Worm (Caenorhabditis elegans) whole organism, L4 larva: ENCODE data around the gene F53F4.11.

ENCODE experiments used
- F10B5.3 ChIP-seq: sonication (generic microtip); optimal IDR thresholded peaks from 2 replicates; lab custom pipeline; 2016; ENCODE audit warnings: mild to moderate bottlenecking, missing genetic modification characterization, missing compliant biosample characterization
- F26F4.8 ChIP-seq: fragments of 200-800 bp; sonication (Bioruptor generic); conservative IDR thresholded peaks from 2 replicates; pipeline ENCODE4 v1.3.6; 2022; ENCODE audit warnings: missing genetic modification characterization, missing compliant biosample characterization
- F44E2.7 ChIP-seq: fragments of 200-800 bp; sonication (Bioruptor generic); IDR thresholded peaks from 2 replicates; pipeline ENCODE4 v2.1.2; 2022; ENCODE audit warnings: missing genetic modification characterization, missing compliant biosample characterization
- F49E8.2 ChIP-seq: sonication (generic microtip); optimal IDR thresholded peaks from 2 replicates; lab custom pipeline; 2016; ENCODE audit warnings: missing compliant biosample characterization, mild to moderate bottlenecking, missing genetic modification characterization, borderline replicate concordance
- Y105C5A.15 ChIP-seq: fragments of 200-800 bp; sonication (Bioruptor generic); IDR thresholded peaks from 2 replicates; pipeline ENCODE4 v1.3.6; 2022; ENCODE audit warnings: missing genetic modification characterization, missing compliant biosample characterization
- Y48G9A.11 ChIP-seq: fragments of 200-800 bp; sonication (Bioruptor generic); IDR thresholded peaks from 2 replicates; pipeline ENCODE4 v1.3.6; 2022; ENCODE audit warnings: missing genetic modification reagents, missing genetic modification characterization, missing compliant biosample characterization
- ZK546.5 ChIP-seq, 2 experiments: sonication (generic microtip); optimal IDR thresholded peaks; 2 replicates each; lab custom pipeline; 2017; ENCODE audit warnings: missing biosample characterization in 2 of 2, missing genetic modification characterization in 2 of 2
- aha-1 ChIP-seq: fragments of 150-350 bp; peaks from one replicate; lab custom pipeline; 2014; ENCODE audit warnings: missing biosample characterization, missing genetic modification characterization
- ama-1 ChIP-seq: fragments of 150-350 bp; optimal IDR thresholded peaks from 2 replicates; lab custom pipeline; 2014; ENCODE audit warnings: inconsistent platforms, mixed read lengths
- attf-4 ChIP-seq: sonication (generic microtip); optimal IDR thresholded peaks from 3 replicates; lab custom pipeline; 2017; ENCODE audit warnings: missing biosample characterization, missing genetic modification characterization
- ctbp-1 ChIP-seq: fragments of 200-800 bp; sonication (Bioruptor generic); IDR thresholded peaks from 2 replicates; pipeline ENCODE4 v1.3.6; 2022; ENCODE audit warnings: missing genetic modification reagents, missing genetic modification characterization, missing compliant biosample characterization
- daf-16 ChIP-seq, 3 experiments: sonication (generic microtip); optimal IDR thresholded peaks; 2 replicates each; lab custom pipeline; 2016 to 2017; ENCODE audit warnings: missing genetic modification characterization in 3 of 3, missing genetic modification reagents in 3 of 3, mild to moderate bottlenecking in 2 of 3, missing compliant biosample characterization in 2 of 3, missing biosample characterization in 1 of 3, moderate library complexity in 1 of 3
- daf-8 ChIP-seq: fragments of 200-800 bp; sonication (Bioruptor generic); IDR thresholded peaks from 2 replicates; pipeline ENCODE4 v1.3.6; 2022; ENCODE audit warnings: missing genetic modification characterization, missing compliant biosample characterization
- dmd-8 ChIP-seq: fragments of 200-800 bp; sonication (Bioruptor generic); IDR thresholded peaks from 2 replicates; pipeline ENCODE4 v1.3.6; 2022; ENCODE audit warnings: missing genetic modification characterization, missing compliant biosample characterization
- dpl-1 ChIP-seq: fragments of 150-350 bp; optimal IDR thresholded peaks from 2 replicates; lab custom pipeline; 2014; ENCODE audit warnings: missing biosample characterization, missing genetic modification reagents, missing genetic modification characterization
- duxl-1 ChIP-seq: sonication (generic microtip); optimal IDR thresholded peaks from 2 replicates; lab custom pipeline; 2016; ENCODE audit warnings: mild to moderate bottlenecking, missing genetic modification characterization, moderate library complexity, missing compliant biosample characterization; ENCODE audit not compliant: poor library complexity
- egl-43 ChIP-seq: fragments of 200-800 bp; sonication (Bioruptor generic); IDR thresholded peaks from 2 replicates; pipeline ENCODE4 v1.3.6; 2022; ENCODE audit warnings: missing genetic modification reagents, missing genetic modification characterization, missing compliant biosample characterization
- fkh-10 ChIP-seq: fragments of 150-350 bp; optimal IDR thresholded peaks from 2 replicates; lab custom pipeline; 2014; ENCODE audit warnings: missing biosample characterization, missing genetic modification reagents, missing genetic modification characterization
- gei-8 ChIP-seq: fragments of 200-800 bp; sonication (Bioruptor generic); optimal IDR thresholded peaks from 2 replicates; lab custom pipeline; 2018; ENCODE audit warnings: mild to moderate bottlenecking, missing genetic modification characterization, missing compliant biosample characterization
- hmg-1.1 ChIP-seq: fragments of 200-800 bp; sonication (Bioruptor generic); IDR thresholded peaks from 2 replicates; pipeline ENCODE4 v1.3.6; 2022; ENCODE audit warnings: missing genetic modification reagents, missing genetic modification characterization, missing compliant biosample characterization
- jun-1 ChIP-seq: fragments of 150-350 bp; optimal IDR thresholded peaks from 2 replicates; lab custom pipeline; 2014; ENCODE audit warnings: missing biosample characterization, missing genetic modification reagents, missing genetic modification characterization
- lim-7 ChIP-seq: fragments of 200-800 bp; sonication (Bioruptor generic); IDR thresholded peaks from 2 replicates; pipeline ENCODE4 v1.3.6; 2022; ENCODE audit warnings: missing genetic modification characterization, missing compliant biosample characterization
- lin-13 ChIP-seq: fragments of 150-350 bp; optimal IDR thresholded peaks from 2 replicates; lab custom pipeline; 2014; ENCODE audit warnings: missing biosample characterization, missing genetic modification reagents, missing genetic modification characterization
- lin-15B ChIP-seq: fragments of 150-350 bp; sonication (generic microtip); optimal IDR thresholded peaks from 3 replicates; lab custom pipeline; 2014; ENCODE audit warnings: missing biosample characterization, missing genetic modification characterization
- lin-38 ChIP-seq: fragments of 200-800 bp; sonication (Bioruptor generic); IDR thresholded peaks from 2 replicates; pipeline ENCODE4 v1.3.6; 2022; ENCODE audit warnings: missing genetic modification reagents, missing genetic modification characterization, missing compliant biosample characterization
- lir-3 ChIP-seq: sonication (generic microtip); optimal IDR thresholded peaks from 2 replicates; lab custom pipeline; 2016; ENCODE audit warnings: mild to moderate bottlenecking, missing genetic modification characterization, missing compliant biosample characterization
- mdt-29 ChIP-seq: fragments of 200-800 bp; sonication (Bioruptor generic); IDR thresholded peaks from 2 replicates; pipeline ENCODE4 v1.3.6; 2022; ENCODE audit warnings: missing genetic modification reagents, missing genetic modification characterization, missing compliant biosample characterization
- mxl-2 ChIP-seq: fragments of 200-800 bp; sonication (Bioruptor generic); conservative IDR thresholded peaks from 2 replicates; pipeline ENCODE4 v1.3.6; 2022; ENCODE audit warnings: missing genetic modification reagents, missing genetic modification characterization, missing compliant biosample characterization
- nhr-11 ChIP-seq: fragments of 150-350 bp; optimal IDR thresholded peaks from 2 replicates; lab custom pipeline; 2014; ENCODE audit warnings: missing biosample characterization, missing genetic modification characterization
- nhr-76 ChIP-seq: fragments of 150-350 bp; optimal IDR thresholded peaks from 2 replicates; lab custom pipeline; 2014; ENCODE audit warnings: missing biosample characterization, missing genetic modification characterization
- nhr-77 ChIP-seq: fragments of 150-350 bp; optimal IDR thresholded peaks from 2 replicates; lab custom pipeline; 2014; ENCODE audit warnings: missing biosample characterization, missing genetic modification characterization
- pha-4 ChIP-seq, 2 experiments: fragments of 150-350 bp in 1 of 2; fragments of 200-800 bp in 1 of 2; sonication (Bioruptor generic) in 1 of 2; IDR thresholded peaks in 1 of 2; optimal IDR thresholded peaks in 1 of 2; 2 replicates each; pipeline versions ENCODE4 v1.3.6 to Lab custom; 2014 to 2022; ENCODE audit warnings: missing genetic modification characterization in 2 of 2, missing genetic modification reagents in 2 of 2, missing biosample characterization in 1 of 2, missing compliant biosample characterization in 1 of 2
- php-3 ChIP-seq: fragments of 200-800 bp; sonication (Bioruptor generic); IDR thresholded peaks from 2 replicates; pipeline ENCODE4 v1.3.6; 2022; ENCODE audit warnings: missing genetic modification reagents, missing genetic modification characterization, missing compliant biosample characterization
- pqm-1 ChIP-seq: sonication (generic microtip); optimal IDR thresholded peaks from 2 replicates; lab custom pipeline; 2017; ENCODE audit warnings: missing biosample characterization, missing genetic modification characterization
- sdz-12 ChIP-seq: fragments of 200-800 bp; sonication (Bioruptor generic); optimal IDR thresholded peaks from 2 replicates; lab custom pipeline; 2018; ENCODE audit warnings: mild to moderate bottlenecking, missing genetic modification characterization, missing compliant biosample characterization
- set-16 ChIP-seq: fragments of 200-800 bp; sonication (Bioruptor generic); IDR thresholded peaks from 2 replicates; pipeline ENCODE4 v1.3.6; 2022; ENCODE audit warnings: missing genetic modification reagents, missing genetic modification characterization, missing compliant biosample characterization
- skn-1 ChIP-seq: fragments of 150-350 bp; optimal IDR thresholded peaks from 2 replicates; lab custom pipeline; 2014; ENCODE audit warnings: missing biosample characterization, missing genetic modification characterization
- snpc-1.2 ChIP-seq: fragments of 200-800 bp; sonication (Bioruptor generic); IDR thresholded peaks from 2 replicates; pipeline ENCODE4 v1.3.6; 2022; ENCODE audit warnings: missing genetic modification reagents, missing genetic modification characterization, missing compliant biosample characterization
- snpc-4 ChIP-seq: fragments of 150-350 bp; optimal IDR thresholded peaks from 2 replicates; lab custom pipeline; 2014; ENCODE audit warnings: missing biosample characterization, missing genetic modification characterization
- spr-1 ChIP-seq: sonication (generic microtip); optimal IDR thresholded peaks from 2 replicates; lab custom pipeline; 2016; ENCODE audit warnings: mild to moderate bottlenecking, missing genetic modification characterization, missing compliant biosample characterization
- unc-130 ChIP-seq: sonication (generic microtip); optimal IDR thresholded peaks from 2 replicates; lab custom pipeline; 2016; ENCODE audit warnings: missing genetic modification reagents, missing genetic modification characterization, missing compliant biosample characterization
- unc-62 ChIP-seq, 3 experiments: fragments of 150-350 bp in 1 of 3; sonication (generic microtip); optimal IDR thresholded peaks in 2 of 3; peaks in 1 of 3; 1 replicate in 1 of 3; 2 replicates in 2 of 3; lab custom pipeline; 2014 to 2017; ENCODE audit warnings: missing biosample characterization in 3 of 3, missing genetic modification characterization in 3 of 3, missing genetic modification reagents in 3 of 3, missing genotype in 1 of 3
- vab-7 ChIP-seq: fragments of 200-800 bp; sonication (Bioruptor generic); IDR thresholded peaks from 2 replicates; pipeline ENCODE4 v1.3.6; 2022; ENCODE audit warnings: missing genetic modification reagents, missing genetic modification characterization, missing compliant biosample characterization
- ztf-11 ChIP-seq: fragments of 150-350 bp; optimal IDR thresholded peaks from 2 replicates; lab custom pipeline; 2014; ENCODE audit warnings: missing biosample characterization, missing genetic modification characterization

Gene F53F4.11

ce11 chrV:13624424-13624823 lies at the start of gene F53F4.11:
TSS of gene F53F4.11 (minus strand) at chrV:13624524.
- TF ChIP-seq ZK546.5 (tag; optimal IDR thresholded peaks at IDR 0.05; lab: Kevin White, UChicago) = no peak
- TF ChIP-seq pha-4 (GFP tag; IDR thresholded peaks at IDR 0.05; lab: Robert Waterston, UW) = 0 out of 2 replicates have a peak, but pooled peaks have one; percentile 16
- no peak for TF ChIP-seq pha-4 (tag; optimal IDR thresholded peaks at IDR 0.05; lab: Kevin White, UChicago)
- no peak for TF ChIP-seq attf-4
- peak; percentile 44; the same call in 1 of the 2 replicates for TF ChIP-seq lin-38 (GFP tag; lab: Robert Waterston, UW)

- TF ChIP-seq unc-62 (GFP tag; optimal IDR thresholded peaks at IDR 0.05 in 1 of 2; lab: Kevin White, UChicago) (peak in 1 of 2 experiments; percentile 49), unc-62 (tag; optimal IDR thresholded peaks at IDR 0.05; lab: Kevin White, UChicago) (no peak), aha-1 (tag; lab: Kevin White, UChicago) (peak; percentile 62), F44E2.7 (GFP tag; lab: Robert Waterston, UW) (no peak), Y48G9A.11 (peak; percentile 59)
- TF ChIP-seq, all 104 proteins: peak for 3
Measured at ce11 chrV:13671911-13672639, 47.8 kb upstream of the F53F4.11 start, which contains the start of the genes mip-2 and F58G11.4. TSS of gene mip-2 (minus strand) at chrV:13671958. TSS of gene F58G11.4 (plus strand) at chrV:13672589.

DNA sequence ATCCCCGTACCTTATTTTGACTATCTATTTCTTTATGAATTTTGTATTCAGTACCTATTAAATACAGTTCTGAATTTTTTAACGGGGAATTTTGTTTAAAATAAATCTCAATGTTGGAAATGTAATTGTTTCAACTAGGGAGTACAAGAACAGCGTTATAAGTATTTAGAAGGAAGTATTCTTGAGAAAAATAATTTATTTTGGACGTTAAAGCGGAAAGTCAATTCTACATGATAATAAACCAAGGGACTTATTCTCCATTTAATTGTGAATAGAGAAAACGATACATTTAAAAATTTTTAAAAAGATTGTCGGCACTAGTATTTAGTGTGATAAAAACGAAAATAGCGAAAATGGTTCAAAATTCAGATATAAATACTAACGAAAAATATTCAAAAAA lies 44.8 kb upstream of the F53F4.11 start:
- TF ChIP-seq mdt-29 (no peak), jun-1 (no peak), egl-43 (no peak), lin-38 (GFP tag; lab: Robert Waterston, UW) (peak; percentile 63), snpc-1.2 (GFP tag; lab: Robert Waterston, UW) (0 out of 2 replicates have a peak, but pooled peaks have one; percentile 34), gei-8 (GFP tag; lab: Kevin White, UChicago) (no peak), F49E8.2 (tag; lab: Kevin White, UChicago) (peak; percentile 66), dpl-1 (GFP tag; lab: Kevin White, UChicago) (no peak), mxl-2 (GFP tag; lab: Robert Waterston, UW) (no peak), F26F4.8 (GFP tag; lab: Robert Waterston, UW) (no peak), lin-15B (no peak), skn-1 (tag; lab: Kevin White, UChicago) (no peak), php-3 (GFP tag; lab: Robert Waterston, UW) (no peak), ztf-11 (tag; lab: Kevin White, UChicago) (no peak), pqm-1 (tag; lab: Kevin White, UChicago) (no peak), hmg-1.1 (GFP tag; lab: Robert Waterston, UW) (no peak), lin-13 (GFP tag; lab: Kevin White, UChicago) (no peak), lir-3 (no peak), nhr-11 (no peak), pha-4 (GFP tag; IDR thresholded peaks at IDR 0.05; lab: Robert Waterston, UW) (peak; percentile 51; the same call in 1 of the 2 replicates), pha-4 (tag; optimal IDR thresholded peaks at IDR 0.05; lab: Kevin White, UChicago) (no peak), F10B5.3 (tag; lab: Kevin White, UChicago) (no peak), unc-130 (GFP tag; lab: Kevin White, UChicago) (peak; percentile 26), ctbp-1 (GFP tag; lab: Robert Waterston, UW) (no peak), fkh-10 (GFP tag; lab: Kevin White, UChicago) (no peak), lim-7 (GFP tag; lab: Robert Waterston, UW) (no peak), set-16 (GFP tag; lab: Robert Waterston, UW) (no peak), ZK546.5 (tag; optimal IDR thresholded peaks at IDR 0.05; lab: Kevin White, UChicago) (no peak), spr-1 (tag; lab: Kevin White, UChicago) (no peak), aha-1 (tag; lab: Kevin White, UChicago) (peak; percentile 80), ama-1 (lab: Kevin White, UChicago) (no peak), duxl-1 (tag; lab: Kevin White, UChicago) (no peak), daf-16 (GFP tag; optimal IDR thresholded peaks at IDR 0.05; lab: Kevin White, UChicago) (no peak), daf-16 (tag; optimal IDR thresholded peaks at IDR 0.05; lab: Kevin White, UChicago) (no peak), nhr-77 (tag; lab: Kevin White, UChicago) (no peak), vab-7 (GFP tag; lab: Robert Waterston, UW) (no peak), sdz-12 (GFP tag; lab: Kevin White, UChicago) (no peak), dmd-8 (GFP tag; lab: Robert Waterston, UW) (no peak), attf-4 (no peak), nhr-76 (no peak), snpc-4 (tag; lab: Kevin White, UChicago) (no peak), daf-8 (GFP tag; lab: Robert Waterston, UW) (no peak), Y105C5A.15 (GFP tag; lab: Robert Waterston, UW) (0 out of 2 replicates have a peak, but pooled peaks have one; percentile 30)
